Worm (Caenorhabditis elegans): Measurements from ENCODE around the gene irld-56.

Gene irld-56

DNA sequence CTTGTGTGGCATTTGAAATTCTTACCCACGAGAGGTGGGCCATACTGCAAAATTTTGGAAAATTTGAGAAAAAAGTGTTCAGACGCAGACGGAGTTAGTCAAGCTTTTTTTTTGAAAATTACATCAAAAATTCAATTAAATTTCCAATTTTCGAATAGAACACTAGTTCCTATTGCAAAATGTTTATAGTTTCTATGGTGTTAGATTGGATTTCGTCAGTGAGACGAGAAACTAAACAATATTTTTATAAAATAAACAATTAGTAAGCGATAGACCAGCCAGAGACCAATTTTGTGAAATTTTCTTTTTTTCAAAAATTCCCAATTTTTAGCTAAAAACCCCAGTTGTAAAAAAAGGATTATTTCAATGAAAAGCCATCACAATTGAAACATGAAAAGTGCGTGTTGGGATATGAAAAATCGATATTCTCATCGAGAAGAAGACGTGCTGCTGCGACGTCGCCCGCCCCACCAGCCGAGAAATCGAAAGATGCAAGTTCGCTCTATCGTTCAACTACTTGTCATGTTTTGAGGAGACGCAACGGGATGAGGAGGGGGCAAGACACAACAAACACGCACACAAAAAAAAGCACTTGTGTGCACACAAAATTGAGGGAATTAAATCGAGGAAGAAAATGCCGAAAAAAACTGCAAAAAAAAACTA lies 39.9 kb downstream of the irld-56 start, which contains the start of gene dnbp-1 (continued):
- TF ChIP-seq lin-26 (GFP tag; IDR thresholded peaks at IDR 0.05) (no peak), lsy-27 (tag; optimal IDR thresholded peaks at IDR 0.05; ENCODE audit: borderline replicate concordance, insufficient read depth) (no peak), snpc-4 (GFP tag; optimal IDR thresholded peaks at IDR 0.05) (no peak), snpc-4 (tag; optimal IDR thresholded peaks at IDR 0.05) (peak in 3 of 4 experiments; percentile 10 to 58 (median 47)), ekl-4 (GFP tag; IDR thresholded peaks at IDR 0.05) (no peak), attf-5 (GFP tag; optimal IDR thresholded peaks at IDR 0.05) (peak; percentile 83), B0336.3 (GFP tag; IDR thresholded peaks at IDR 0.05) (no peak), mcd-1 (GFP tag; IDR thresholded peaks at IDR 0.05) (peak; percentile 90), xnd-1 (tag; optimal IDR thresholded peaks at IDR 0.05) (no peak), unc-62 (GFP tag; optimal IDR thresholded peaks at IDR 0.05) (peak; percentile 0), F23B12.7 (tag; optimal IDR thresholded peaks at IDR 0.05; ENCODE audit: insufficient read depth) (no peak), T26A5.8 (tag; optimal IDR thresholded peaks at IDR 0.05) (no peak), rcor-1 (GFP tag; IDR thresholded peaks at IDR 0.05) (no peak), bed-2 (GFP tag; IDR thresholded peaks at IDR 0.05) (no peak), hlh-12 (tag; optimal IDR thresholded peaks at IDR 0.05) (no peak), snpc-3.4 (tag; optimal IDR thresholded peaks at IDR 0.05) (no peak), nhr-80 (tag; optimal IDR thresholded peaks at IDR 0.05) (peak; percentile 70), ztf-6 (GFP tag; IDR thresholded peaks at IDR 0.05) (no peak), let-607 (tag; optimal IDR thresholded peaks at IDR 0.05) (no peak), egl-44 (GFP tag; IDR thresholded peaks at IDR 0.05) (no peak)

Data from whole organism, young adult.